Worm (Caenorhabditis elegans) whole organism, mixed stage, embryonic: ENCODE results near the gene aqp-10.

Source experiments
- bed-3 ChIP-seq: fragments of 200-800 bp; sonication (Bioruptor generic); optimal IDR thresholded peaks from 3 replicates; lab custom pipeline; 2018; ENCODE audit warnings: mild to moderate bottlenecking, missing genetic modification characterization, moderate library complexity, missing compliant biosample characterization
- ceh-83 ChIP-seq: fragments of 200-800 bp; sonication (Bioruptor generic); optimal IDR thresholded peaks from 2 replicates; lab custom pipeline; 2018; ENCODE audit warnings: mild to moderate bottlenecking, missing genetic modification characterization, missing compliant biosample characterization
- ham-2 ChIP-seq: fragments of 200-800 bp; sonication (Bioruptor generic); optimal IDR thresholded peaks from 2 replicates; lab custom pipeline; 2018; ENCODE audit warnings: mild to moderate bottlenecking, missing genetic modification characterization, missing compliant biosample characterization
- lin-13 ChIP-seq: fragments of 150-350 bp; optimal IDR thresholded peaks from 2 replicates; lab custom pipeline; 2014; ENCODE audit warnings: missing biosample characterization, missing genetic modification characterization
- lin-32 ChIP-seq: fragments of 200-800 bp; sonication (Bioruptor generic); optimal IDR thresholded peaks from 2 replicates; lab custom pipeline; 2018; ENCODE audit warnings: mild to moderate bottlenecking, missing genetic modification characterization, missing compliant biosample characterization
- lsy-2 ChIP-seq: fragments of 150-350 bp; optimal IDR thresholded peaks from 2 replicates; lab custom pipeline; 2014; ENCODE audit warnings: missing biosample characterization, missing genetic modification characterization
- nhr-12 ChIP-seq: fragments of 150-350 bp; optimal IDR thresholded peaks from 2 replicates; lab custom pipeline; 2014; ENCODE audit warnings: missing biosample characterization, missing genetic modification characterization
- nhr-237 ChIP-seq: fragments of 150-350 bp; optimal IDR thresholded peaks from 2 replicates; lab custom pipeline; 2014; ENCODE audit warnings: missing biosample characterization, missing genetic modification characterization
- nhr-28 ChIP-seq: fragments of 150-350 bp; optimal IDR thresholded peaks from 2 replicates; lab custom pipeline; 2014; ENCODE audit warnings: missing biosample characterization, missing genetic modification characterization
- nhr-76 ChIP-seq: sonication (generic microtip); optimal IDR thresholded peaks from 2 replicates; lab custom pipeline; 2017; ENCODE audit warnings: missing biosample characterization, missing genetic modification characterization
- snpc-4 ChIP-seq: fragments of 150-350 bp; optimal IDR thresholded peaks from 2 replicates; lab custom pipeline; 2014; ENCODE audit warnings: missing biosample characterization, missing genetic modification characterization
- unc-120 ChIP-seq: sonication (generic microtip); optimal IDR thresholded peaks from 2 replicates; lab custom pipeline; 2017; ENCODE audit warnings: missing genetic modification characterization, missing compliant biosample characterization; ENCODE audit not compliant: poor library complexity, severe bottlenecking

DNA sequence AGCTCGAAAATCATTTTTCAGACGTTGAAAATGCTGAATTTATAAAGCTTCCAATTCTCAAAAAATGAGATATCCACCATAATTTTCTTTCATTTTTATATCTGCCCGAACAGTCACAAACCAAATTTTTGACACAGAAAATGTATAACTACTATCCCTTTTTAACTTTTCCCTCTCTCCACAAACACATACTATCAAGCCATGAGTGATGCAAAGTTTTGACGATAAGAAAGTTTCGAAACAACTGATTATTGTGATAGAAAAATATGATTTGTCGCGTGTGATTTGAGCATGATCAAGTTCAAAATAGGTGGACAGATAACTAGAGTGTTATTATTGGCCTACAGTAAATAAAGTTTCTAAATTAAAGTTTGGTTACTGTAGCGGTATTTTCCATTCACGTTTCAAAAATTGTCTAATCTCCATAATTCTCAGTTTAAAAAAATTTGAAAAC, 37.9 kb upstream of the aqp-10 start, which contains the start of gene cyp-13A8:
- no peak for TF ChIP-seq lsy-2 (tag; lab: Kevin White, UChicago)
- no peak for TF ChIP-seq bed-3 (GFP tag; lab: Kevin White, UChicago)
- TF ChIP-seq ceh-83 = no peak
- TF ChIP-seq unc-120 (tag; lab: Kevin White, UChicago) = no peak
- no peak for TF ChIP-seq nhr-28 (tag; lab: Kevin White, UChicago)
- TF ChIP-seq nhr-12 (tag; lab: Kevin White, UChicago) = no peak
- no peak for TF ChIP-seq ham-2 (GFP tag; lab: Kevin White, UChicago)
- TF ChIP-seq nhr-76 (tag; lab: Kevin White, UChicago) = no peak
- no peak for TF ChIP-seq snpc-4 (tag; lab: Kevin White, UChicago)
- no peak for TF ChIP-seq lin-32
- TF ChIP-seq nhr-237 (tag; lab: Kevin White, UChicago) = no peak
- no peak for TF ChIP-seq lin-13 (tag; lab: Kevin White, UChicago)
